Fruit fly (Drosophila melanogaster) whole organism, wandering third instar larva: ENCODE measurements around the gene CG10948.

Source experiments
- CG9705 ChIP-seq: fragments of 200-800 bp; sonication (Bioruptor generic); optimal IDR thresholded peaks from 2 replicates; lab custom pipeline; 2018; ENCODE audit warnings: missing biosample characterization, mild to moderate bottlenecking, missing genetic modification characterization
- CrebA ChIP-seq: fragments of 200-800 bp; sonication (Bioruptor generic); optimal IDR thresholded peaks from 2 replicates; lab custom pipeline; 2016; ENCODE audit warnings: missing biosample characterization, mild to moderate bottlenecking, missing genetic modification characterization, borderline replicate concordance
- Dfd ChIP-seq: fragments of >200 bp; optimal IDR thresholded peaks from 2 replicates; lab custom pipeline; 2017; ENCODE audit warnings: missing biosample characterization, missing genetic modification characterization
- Mio ChIP-seq: sonication (Bioruptor generic); optimal IDR thresholded peaks from 2 replicates; lab custom pipeline; 2016; ENCODE audit warnings: missing biosample characterization, missing genetic modification characterization
- brk ChIP-seq: fragments of 200-800 bp; sonication (Bioruptor generic); optimal IDR thresholded peaks from 2 replicates; lab custom pipeline; 2016; ENCODE audit warnings: missing biosample characterization, mild to moderate bottlenecking, missing genetic modification characterization
- dsf ChIP-seq: sonication (Bioruptor generic); optimal IDR thresholded peaks from 2 replicates; lab custom pipeline; 2016; ENCODE audit warnings: missing biosample characterization, missing genetic modification characterization, borderline replicate concordance
- h ChIP-seq: fragments of 200-800 bp; sonication (Bioruptor generic); optimal IDR thresholded peaks from 3 replicates; lab custom pipeline; 2016; ENCODE audit warnings: missing biosample characterization, mild to moderate bottlenecking, missing genetic modification characterization
- lola ChIP-seq: fragments of >200 bp; optimal IDR thresholded peaks from 2 replicates; lab custom pipeline; 2017; ENCODE audit warnings: missing biosample characterization, missing genetic modification characterization
- pan ChIP-seq: fragments of >200 bp; optimal IDR thresholded peaks from 2 replicates; lab custom pipeline; 2017
- sv ChIP-seq: fragments of 200-800 bp; sonication (Bioruptor generic); optimal IDR thresholded peaks from 3 replicates; lab custom pipeline; 2016; ENCODE audit warnings: missing biosample characterization, missing genetic modification characterization
- tai ChIP-seq: sonication (Bioruptor generic); optimal IDR thresholded peaks from 2 replicates; lab custom pipeline; 2016; ENCODE audit warnings: missing biosample characterization, missing genetic modification characterization

dm6 chr3L:12800167-12800566 is 49.8 kb downstream of the CG10948 start:
- TF ChIP-seq h (GFP tag; lab: Kevin White, UChicago) (no peak), CrebA (no peak), brk (no peak), lola (GFP tag; lab: Kevin White, UChicago) (no peak), Dfd (GFP tag; lab: Kevin White, UChicago) (no peak), pan (lab: Kevin White, UChicago) (no peak), Mio (GFP tag; lab: Kevin White, UChicago) (no peak), tai (GFP tag; lab: Kevin White, UChicago) (no peak), CG9705 (GFP tag; lab: Kevin White, UChicago) (no peak), sv (GFP tag; lab: Kevin White, UChicago) (no peak), dsf (GFP tag; lab: Kevin White, UChicago) (no peak)
